Fruit fly (Drosophila melanogaster): ENCODE results near the gene CG17778.

The CG17778 gene

dm6 chrX:522357-523043 lies 28.1 kb downstream of the CG17778 start:
- TF ChIP-seq CG8478 (optimal IDR thresholded peaks at IDR 0.05) (no peak), CTCF (optimal IDR thresholded peaks at IDR 0.05) (no peak)

dm6 chrX:523179-523851 lies 28.9 kb downstream of the CG17778 start, which contains the start of gene elav:
elav (minus strand) TSS chrX:523226.
- TF ChIP-seq CTCF (optimal IDR thresholded peaks at IDR 0.05) (no peak), CG8478 (optimal IDR thresholded peaks at IDR 0.05) (no peak)

- TF ChIP-seq CG8478 (optimal IDR thresholded peaks at IDR 0.05) (no peak), CTCF (optimal IDR thresholded peaks at IDR 0.05) (no peak)
Measured at dm6 chrX:524331-524730, 29.9 kb downstream of the CG17778 start.

- TF ChIP-seq CTCF (optimal IDR thresholded peaks at IDR 0.05) (no peak), CG8478 (optimal IDR thresholded peaks at IDR 0.05) (no peak)
Measured at dm6 chrX:525610-526009, 31.2 kb downstream of the CG17778 start.

- TF ChIP-seq CTCF (optimal IDR thresholded peaks at IDR 0.05) (no peak), CG8478 (optimal IDR thresholded peaks at IDR 0.05) (no peak)
Measured at dm6 chrX:526479-527071, 32.2 kb downstream of the CG17778 start.

dm6 chrX:529724-530603 lies 35.5 kb downstream of the CG17778 start, which contains the start of the genes CG4293 and Appl:
CG4293 (minus strand) TSS chrX:530291.
Appl (plus strand) TSS chrX:530501.
- no peak for TF ChIP-seq CG8478 (optimal IDR thresholded peaks at IDR 0.05)
- TF ChIP-seq CTCF (optimal IDR thresholded peaks at IDR 0.05), result peak; percentile 87 to 95

dm6 chrX:542069-542468 lies 47.7 kb downstream of the CG17778 start:
- TF ChIP-seq CG8478 (optimal IDR thresholded peaks at IDR 0.05), result no peak
